Worm (Caenorhabditis elegans) whole organism, L1 larva: ENCODE measurements around the gene grl-25.

Source experiments
- nhr-11 ChIP-seq: fragments of 150-350 bp; optimal IDR thresholded peaks from 2 replicates; lab custom pipeline; 2014; ENCODE audit warnings: missing biosample characterization, missing genetic modification characterization
- sox-4 ChIP-seq: sonication (generic microtip); optimal IDR thresholded peaks from 2 replicates; lab custom pipeline; 2016; ENCODE audit warnings: missing genetic modification characterization, missing compliant biosample characterization

- no peak for TF ChIP-seq nhr-11 (tag; lab: Kevin White, UChicago)
- no peak for TF ChIP-seq sox-4 (tag; lab: Kevin White, UChicago)
Measured at ce11 chrIII:9004658-9005057, 42.6 kb downstream of the grl-25 start.
